Worm (Caenorhabditis elegans): ENCODE measurements around the gene R13H4.2.
"Not testable (repeated sequence)": the region's sequence is repeated elsewhere in the genome, so short reads cannot be mapped to it uniquely, and the experiment has no call there.

R13H4.2 gene

ce11 chrV:11822461-11822939, 13.7 kb upstream of the R13H4.2 start, which contains the start of gene pyc-1 (continued):
- TF ChIP-seq T07F8.4 (tag; optimal IDR thresholded peaks at IDR 0.05) (no peak), somi-1 (GFP tag; optimal IDR thresholded peaks at IDR 0.05) (peak; percentile 6), unc-62 (GFP tag; optimal IDR thresholded peaks at IDR 0.05) (no peak), egrh-3 (GFP tag; IDR thresholded peaks at IDR 0.05) (no peak), nhr-90 (tag; optimal IDR thresholded peaks at IDR 0.05) (no peak), sea-2 (GFP tag; IDR thresholded peaks at IDR 0.05) (no peak), die-1 (tag; optimal IDR thresholded peaks at IDR 0.05) (no peak), F22D6.2 (tag; optimal IDR thresholded peaks at IDR 0.05) (no peak), fkh-3 (tag; optimal IDR thresholded peaks at IDR 0.05) (no peak), lin-54 (GFP tag; optimal IDR thresholded peaks at IDR 0.05) (no peak), lsl-1 (GFP tag; optimal IDR thresholded peaks at IDR 0.05) (no peak), cebp-1 (GFP tag; IDR thresholded peaks at IDR 0.05) (no peak), cebp-1 (tag; optimal IDR thresholded peaks at IDR 0.05) (peak; percentile 2), mes-4 (tag; optimal IDR thresholded peaks at IDR 0.05) (no peak), nhr-27 (tag; optimal IDR thresholded peaks at IDR 0.05) (no peak), efl-1 (GFP tag; optimal IDR thresholded peaks at IDR 0.05) (no peak), mel-28 (tag; optimal IDR thresholded peaks at IDR 0.05; ENCODE audit: borderline replicate concordance) (no peak), ceh-40 (GFP tag; IDR thresholded peaks at IDR 0.05) (no peak), K12H6.12 (tag; optimal IDR thresholded peaks at IDR 0.05) (no peak), F33H1.4 (GFP tag; IDR thresholded peaks at IDR 0.05) (no peak), ceh-91 (GFP tag; IDR thresholded peaks at IDR 0.05) (no peak), Y53F4B.3 (GFP tag; IDR thresholded peaks at IDR 0.05) (no peak), tbx-9 (tag; optimal IDR thresholded peaks at IDR 0.05; ENCODE audit: borderline replicate concordance) (no peak), repo-1 (tag; optimal IDR thresholded peaks at IDR 0.05) (no peak), ceh-27 (GFP tag; optimal IDR thresholded peaks at IDR 0.05) (no peak), sdz-38 (tag; optimal IDR thresholded peaks at IDR 0.05) (no peak), F52B5.7 (tag; optimal IDR thresholded peaks at IDR 0.05) (no peak), Y95B8A.8 (GFP tag; IDR thresholded peaks at IDR 0.05) (no peak), ccch-3 (GFP tag; optimal IDR thresholded peaks at IDR 0.05) (no peak), ama-1 (optimal IDR thresholded peaks at IDR 0.05) (peak; percentile 7), ama-1 (GFP tag; optimal IDR thresholded peaks at IDR 0.05) (no peak), ceh-79 (tag; optimal IDR thresholded peaks at IDR 0.05) (no peak), B0261.1 (tag; optimal IDR thresholded peaks at IDR 0.05) (no peak), Y67H2A.10 (GFP tag; conservative IDR thresholded peaks at IDR 0.05) (no peak), attf-5 (GFP tag; optimal IDR thresholded peaks at IDR 0.05) (peak; percentile 42), dox-1 (GFP tag; IDR thresholded peaks at IDR 0.05) (no peak), nfya-1 (tag; optimal IDR thresholded peaks at IDR 0.05; ENCODE audit: borderline replicate concordance, insufficient read depth) (no peak), madf-6 (GFP tag; IDR thresholded peaks at IDR 0.05) (no peak), pha-4 (tag; optimal IDR thresholded peaks at IDR 0.05) (peak; percentile 55), nfya-2 (GFP tag; IDR thresholded peaks at IDR 0.05) (no peak)

- TF ChIP-seq nfyb-1 (GFP tag; IDR thresholded peaks at IDR 0.05), result peak; percentile 72
- TF ChIP-seq ama-1 (optimal IDR thresholded peaks at IDR 0.05), result peak; percentile 45
- not testable (repeated sequence) for TF ChIP-seq ama-1 (GFP tag; optimal IDR thresholded peaks at IDR 0.05)
- 0 out of 2 replicates have a peak, but pooled peaks have one; percentile 28 for TF ChIP-seq K11D2.4 (GFP tag; IDR thresholded peaks at IDR 0.05)
These were observed 12.9 kb upstream of the R13H4.2 start for ce11 chrV:11823125-11823833.
